Worm (Caenorhabditis elegans): ENCODE data around the gene Y53C12B.1.

DNA sequence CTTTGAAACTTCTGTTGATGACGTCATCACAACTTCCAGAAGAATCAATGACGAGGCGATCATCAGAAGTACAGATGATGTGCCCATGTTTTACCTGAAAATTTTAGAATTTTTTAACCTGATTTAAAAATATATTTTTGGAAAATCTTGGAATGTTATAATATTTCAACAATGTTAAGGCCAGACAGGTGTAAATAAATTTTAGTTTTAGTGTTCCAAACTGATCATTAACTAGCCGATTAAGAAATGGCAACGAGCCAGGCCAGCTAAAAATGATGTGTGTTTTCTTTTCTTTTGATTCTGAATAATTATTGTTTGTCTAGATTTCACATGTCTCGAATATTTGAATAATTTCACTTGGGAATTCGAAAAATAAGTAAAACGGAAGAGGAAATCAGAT is 29.9 kb upstream of the Y53C12B.1 start, which contains the start of gene T10B9.9:
- TF ChIP-seq unc-62 (GFP tag; optimal IDR thresholded peaks at IDR 0.05): no peak
- TF ChIP-seq ama-1 (optimal IDR thresholded peaks at IDR 0.05): no peak
- no peak for TF ChIP-seq pha-4 (tag; optimal IDR thresholded peaks at IDR 0.05)
- no peak for TF ChIP-seq ceh-82 (tag; optimal IDR thresholded peaks at IDR 0.05)
- no peak for TF ChIP-seq mml-1 (tag; optimal IDR thresholded peaks at IDR 0.05)
- TF ChIP-seq elt-3 (tag; optimal IDR thresholded peaks at IDR 0.05): no peak
- no peak for TF ChIP-seq snpc-4 (tag; optimal IDR thresholded peaks at IDR 0.05)
- no peak for TF ChIP-seq ceh-28 (tag; optimal IDR thresholded peaks at IDR 0.05)
- TF ChIP-seq ceh-9 (tag; optimal IDR thresholded peaks at IDR 0.05): no peak
- TF ChIP-seq tbx-2 (tag; optimal IDR thresholded peaks at IDR 0.05): no peak
- no peak for TF ChIP-seq jun-1 (tag; optimal IDR thresholded peaks at IDR 0.05)
- no peak for TF ChIP-seq nhr-25 (tag; optimal IDR thresholded peaks at IDR 0.05)

Data from whole organism, L3 larva.